Worm (Caenorhabditis elegans): ENCODE data around the gene C16C8.7.

The C16C8.7 gene

ce11 chrII:3439842-3440640 is 19.9 kb downstream of the C16C8.7 start:
- peak; percentile 39 for TF ChIP-seq elt-2 (tag; optimal IDR thresholded peaks at IDR 0.05)
- no peak for TF ChIP-seq pha-2 (tag; optimal IDR thresholded peaks at IDR 0.05)
- no peak for TF ChIP-seq rnt-1 (tag; optimal IDR thresholded peaks at IDR 0.05)
- no peak for TF ChIP-seq sox-4 (tag; optimal IDR thresholded peaks at IDR 0.05)

- peak; percentile 63 for TF ChIP-seq hlh-6 (tag; optimal IDR thresholded peaks at IDR 0.05)
- TF ChIP-seq tbx-2 (tag; optimal IDR thresholded peaks at IDR 0.05), result peak; percentile 8
- TF ChIP-seq dve-1 (tag; optimal IDR thresholded peaks at IDR 0.05), result peak; percentile 30
- peak; percentile 64 for TF ChIP-seq ceh-6 (GFP tag; optimal IDR thresholded peaks at IDR 0.05)
- TF ChIP-seq gmeb-2 (tag; optimal IDR thresholded peaks at IDR 0.05), result peak; percentile 59
- TF ChIP-seq madf-2 (tag; optimal IDR thresholded peaks at IDR 0.05), result peak; percentile 19
- TF ChIP-seq lim-6 (tag; optimal IDR thresholded peaks at IDR 0.05), result no peak
- TF ChIP-seq sdc-2 (tag; optimal IDR thresholded peaks at IDR 0.05), result peak; percentile 44
- TF ChIP-seq nhr-11 (tag; optimal IDR thresholded peaks at IDR 0.05), result no peak
- TF ChIP-seq pha-4 (tag; optimal IDR thresholded peaks at IDR 0.05), result no peak
- peak; percentile 97 for TF ChIP-seq elt-2 (tag; optimal IDR thresholded peaks at IDR 0.05)
- TF ChIP-seq hlh-13 (GFP tag; optimal IDR thresholded peaks at IDR 0.05), result peak; percentile 48
- TF ChIP-seq ceh-30 (tag; optimal IDR thresholded peaks at IDR 0.05), result no peak
- no peak for TF ChIP-seq mec-3 (tag; optimal IDR thresholded peaks at IDR 0.05; ENCODE audit: borderline replicate concordance)
- peak; percentile 16 for TF ChIP-seq ceh-19 (GFP tag; optimal IDR thresholded peaks at IDR 0.05)
- no peak for TF ChIP-seq sox-2 (GFP tag; IDR thresholded peaks at IDR 0.05)
- peak; percentile 40 for TF ChIP-seq ceh-2 (tag; optimal IDR thresholded peaks at IDR 0.05)
- peak; percentile 47 for TF ChIP-seq ceh-14 (tag; optimal IDR thresholded peaks at IDR 0.05)
- TF ChIP-seq lin-11 (tag; optimal IDR thresholded peaks at IDR 0.05), result peak; percentile 15
- peak; percentile 42 for TF ChIP-seq Y22D7AL.16 (tag; optimal IDR thresholded peaks at IDR 0.05)
- peak; percentile 29 for TF ChIP-seq pat-9 (tag; optimal IDR thresholded peaks at IDR 0.05)
- TF ChIP-seq ets-4 (tag; optimal IDR thresholded peaks at IDR 0.05), result no peak
- peak; percentile 24 for TF ChIP-seq fax-1 (tag; optimal IDR thresholded peaks at IDR 0.05)
- TF ChIP-seq elt-4 (tag; optimal IDR thresholded peaks at IDR 0.05), result no peak
- TF ChIP-seq ceh-45 (GFP tag; IDR thresholded peaks at IDR 0.05), result 0 out of 2 replicates have a peak, but pooled peaks have one; percentile 51
- no peak for TF ChIP-seq fkh-6 (tag; optimal IDR thresholded peaks at IDR 0.05)
- TF ChIP-seq odd-2 (tag; optimal IDR thresholded peaks at IDR 0.05), result no peak
- TF ChIP-seq unc-3 (GFP tag; conservative IDR thresholded peaks at IDR 0.05), result peak; percentile 56; the same call in 1 of the 2 replicates
- no peak for TF ChIP-seq unc-3 (tag; optimal IDR thresholded peaks at IDR 0.05)
- peak; percentile 31 for TF ChIP-seq dmd-4 (tag; optimal IDR thresholded peaks at IDR 0.05; ENCODE audit: borderline replicate concordance)
- peak; percentile 62 for TF ChIP-seq sox-4 (tag; optimal IDR thresholded peaks at IDR 0.05)
- no peak for TF ChIP-seq hlh-30 (tag; optimal IDR thresholded peaks at IDR 0.05; ENCODE audit: insufficient read depth)
- TF ChIP-seq ceh-31 (tag; optimal IDR thresholded peaks at IDR 0.05), result no peak
- TF ChIP-seq pha-2 (tag; optimal IDR thresholded peaks at IDR 0.05), result peak; percentile 56
- no peak for TF ChIP-seq ceh-22 (tag; optimal IDR thresholded peaks at IDR 0.05)
- TF ChIP-seq syd-9 (tag; optimal IDR thresholded peaks at IDR 0.05), result no peak
- no peak for TF ChIP-seq zip-5 (tag; optimal IDR thresholded peaks at IDR 0.05)
- TF ChIP-seq che-1 (tag; optimal IDR thresholded peaks at IDR 0.05), result peak; percentile 63
- peak; percentile 7 for TF ChIP-seq ceh-9 (tag; optimal IDR thresholded peaks at IDR 0.05)
- TF ChIP-seq C38D4.7 (GFP tag; optimal IDR thresholded peaks at IDR 0.05), result peak; percentile 57
- no peak for TF ChIP-seq fkh-10 (GFP tag; optimal IDR thresholded peaks at IDR 0.05)
- TF ChIP-seq C08G9.2 (tag; optimal IDR thresholded peaks at IDR 0.05), result peak; percentile 12
- TF ChIP-seq ahr-1 (tag; optimal IDR thresholded peaks at IDR 0.05), result no peak
- TF ChIP-seq nhr-232 (tag; optimal IDR thresholded peaks at IDR 0.05), result no peak
- no peak for TF ChIP-seq K09A11.1 (tag; optimal IDR thresholded peaks at IDR 0.05; ENCODE audit: insufficient read depth)
- TF ChIP-seq T23F11.4 (GFP tag; optimal IDR thresholded peaks at IDR 0.05), result peak; percentile 26
- peak; percentile 20 for TF ChIP-seq hlh-15 (tag; optimal IDR thresholded peaks at IDR 0.05)
Measured at ce11 chrII:3439244-3439698, 20.7 kb downstream of the C16C8.7 start.

Measured in whole organism, late embryonic.